Worm (Caenorhabditis elegans): ENCODE results near the gene dtmk-1.
A peak's percentile ranks its signal among the peaks of the same experiment; 100 is the strongest.

Gene dtmk-1

DNA sequence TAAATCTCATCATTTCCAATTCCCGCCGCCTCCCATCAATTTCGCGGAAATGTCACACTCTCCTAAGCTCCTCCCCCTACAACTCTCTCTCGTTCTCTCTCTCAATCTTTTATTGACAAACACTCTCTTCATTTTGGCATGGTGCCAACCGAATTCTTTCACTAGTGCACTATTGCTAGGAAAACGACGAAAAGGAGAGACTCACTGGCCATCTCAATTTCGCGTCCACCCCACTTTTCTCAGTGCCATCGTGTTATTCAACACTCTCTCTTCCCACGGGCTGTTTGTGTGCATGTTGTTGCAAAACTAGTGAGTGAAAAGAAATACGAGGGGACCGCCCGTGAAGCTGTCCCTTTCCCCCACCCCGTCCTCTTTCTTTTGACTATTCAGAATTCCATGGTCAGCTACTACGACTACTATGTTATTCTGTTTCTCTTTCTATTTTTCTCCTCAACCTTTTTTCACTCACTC, 18.0 kb upstream of the dtmk-1 start (continued):
- TF ChIP-seq daf-16 (GFP tag; optimal IDR thresholded peaks at IDR 0.05) (peak in 1 of 2 experiments; percentile 88), daf-16 (tag; optimal IDR thresholded peaks at IDR 0.05) (no peak), ztf-11 (tag; optimal IDR thresholded peaks at IDR 0.05) (no peak), duxl-1 (tag; optimal IDR thresholded peaks at IDR 0.05; ENCODE audit: poor library complexity) (no peak), mxl-3 (GFP tag; optimal IDR thresholded peaks at IDR 0.05) (peak; percentile 18), hif-1 (tag; optimal IDR thresholded peaks at IDR 0.05) (no peak), saeg-2 (GFP tag; IDR thresholded peaks at IDR 0.05) (no peak), lim-7 (GFP tag; IDR thresholded peaks at IDR 0.05) (no peak), R02D3.7 (tag; optimal IDR thresholded peaks at IDR 0.05) (no peak), jun-1 (tag; optimal IDR thresholded peaks at IDR 0.05) (no peak), ces-1 (GFP tag; optimal IDR thresholded peaks at IDR 0.05) (no peak), mdl-1 (tag; optimal IDR thresholded peaks at IDR 0.05) (peak in 1 of 2 experiments; percentile 18), hmg-1.1 (GFP tag; IDR thresholded peaks at IDR 0.05) (peak; percentile 51; the same call in 1 of the 2 replicates), dmd-8 (GFP tag; IDR thresholded peaks at IDR 0.05) (no peak), nhr-41 (GFP tag; IDR thresholded peaks at IDR 0.05) (no peak), Y105C5A.15 (GFP tag; IDR thresholded peaks at IDR 0.05) (no peak), nhr-237 (tag; optimal IDR thresholded peaks at IDR 0.05) (no peak), lin-38 (GFP tag; IDR thresholded peaks at IDR 0.05) (no peak), zip-11 (GFP tag; IDR thresholded peaks at IDR 0.05) (no peak), ceh-82 (tag; optimal IDR thresholded peaks at IDR 0.05) (no peak), arid-1 (GFP tag; conservative IDR thresholded peaks at IDR 0.05) (no peak), unc-62 (GFP tag; optimal IDR thresholded peaks at IDR 0.05 in 1 of 2) (peak in 1 of 2 experiments; percentile 98), unc-62 (tag; optimal IDR thresholded peaks at IDR 0.05) (no peak), F26F4.8 (GFP tag; conservative IDR thresholded peaks at IDR 0.05) (no peak), dpl-1 (GFP tag; optimal IDR thresholded peaks at IDR 0.05) (peak; percentile 9), nhr-42 (GFP tag; IDR thresholded peaks at IDR 0.05) (no peak), fos-1 (tag; optimal IDR thresholded peaks at IDR 0.05) (no peak), dve-1 (tag; optimal IDR thresholded peaks at IDR 0.05; ENCODE audit: insufficient read depth) (no peak), lir-3 (tag; optimal IDR thresholded peaks at IDR 0.05) (no peak), nhr-76 (tag; optimal IDR thresholded peaks at IDR 0.05) (no peak), ztf-7 (tag; optimal IDR thresholded peaks at IDR 0.05) (no peak), ceh-32 (tag; optimal IDR thresholded peaks at IDR 0.05; ENCODE audit: poor library complexity) (no peak), nhr-77 (tag; optimal IDR thresholded peaks at IDR 0.05) (no peak), spr-1 (tag; optimal IDR thresholded peaks at IDR 0.05) (no peak), hlh-11 (tag; optimal IDR thresholded peaks at IDR 0.05) (peak; percentile 42), cey-2 (tag; optimal IDR thresholded peaks at IDR 0.05; ENCODE audit: borderline replicate concordance, insufficient read depth) (no peak), lin-39 (tag; optimal IDR thresholded peaks at IDR 0.05) (peak; percentile 22), vab-7 (GFP tag; IDR thresholded peaks at IDR 0.05) (no peak), nhr-28 (tag; optimal IDR thresholded peaks at IDR 0.05) (peak; percentile 14), lin-29 (GFP tag; IDR thresholded peaks at IDR 0.05) (no peak), nhr-102 (tag; optimal IDR thresholded peaks at IDR 0.05) (no peak), set-16 (GFP tag; IDR thresholded peaks at IDR 0.05) (no peak), daf-19 (GFP tag; conservative IDR thresholded peaks at IDR 0.05) (no peak), nhr-48 (tag; optimal IDR thresholded peaks at IDR 0.05) (no peak), ceh-20 (GFP tag; IDR thresholded peaks at IDR 0.05) (0 out of 2 replicates have a peak, but pooled peaks have one; percentile 50), egl-27 (tag; optimal IDR thresholded peaks at IDR 0.05) (no peak), fkh-10 (GFP tag; optimal IDR thresholded peaks at IDR 0.05) (peak; percentile 9), rbr-2 (tag; optimal IDR thresholded peaks at IDR 0.05) (peak; percentile 54), unc-39 (tag; optimal IDR thresholded peaks at IDR 0.05) (no peak), tag-97 (GFP tag; IDR thresholded peaks at IDR 0.05) (no peak), aha-1 (tag) (no peak), nhr-25 (tag; optimal IDR thresholded peaks at IDR 0.05; ENCODE audit: borderline replicate concordance, insufficient read depth) (no peak)

Data from whole organism, L4 larva.